Worm (Caenorhabditis elegans): ENCODE data around the gene F31E3.12.

ce11 chrIII:6992496-6992895 is 23.3 kb downstream of the F31E3.12 start:
- TF ChIP-seq ceh-82 (tag; optimal IDR thresholded peaks at IDR 0.05) (no peak), ceh-28 (tag; optimal IDR thresholded peaks at IDR 0.05) (no peak), zag-1 (tag; optimal IDR thresholded peaks at IDR 0.05) (no peak), elt-1 (tag; optimal IDR thresholded peaks at IDR 0.05) (no peak), mdl-1 (tag; optimal IDR thresholded peaks at IDR 0.05) (no peak), fkh-10 (GFP tag; optimal IDR thresholded peaks at IDR 0.05) (no peak)
